Worm (Caenorhabditis elegans): Measurements from ENCODE around the gene clec-160.

- TF ChIP-seq nfya-1 (tag; optimal IDR thresholded peaks at IDR 0.05; ENCODE audit: insufficient read depth) (no peak), mdl-1 (tag; optimal IDR thresholded peaks at IDR 0.05) (no peak), nhr-237 (tag; optimal IDR thresholded peaks at IDR 0.05) (no peak), ceh-9 (tag; optimal IDR thresholded peaks at IDR 0.05) (no peak), ceh-16 (tag; optimal IDR thresholded peaks at IDR 0.05) (no peak), ama-1 (optimal IDR thresholded peaks at IDR 0.05) (no peak), unc-62 (GFP tag; optimal IDR thresholded peaks at IDR 0.05) (no peak), nhr-12 (tag; optimal IDR thresholded peaks at IDR 0.05) (no peak), lin-39 (tag; optimal IDR thresholded peaks at IDR 0.05) (peak; percentile 53), nhr-25 (tag; optimal IDR thresholded peaks at IDR 0.05) (no peak), elt-3 (tag; optimal IDR thresholded peaks at IDR 0.05) (no peak), R02D3.7 (tag; optimal IDR thresholded peaks at IDR 0.05) (no peak), daf-12 (tag; optimal IDR thresholded peaks at IDR 0.05) (no peak)
These were observed 20.8 kb downstream of the clec-160 start, which contains the start of gene F09G8.5 for ce11 chrIII:8254938-8255337.
